Fruit fly (Drosophila melanogaster): ENCODE results near the gene Srp72.

The Srp72 gene

dm6 chr3R:20573326-20573725 lies 15.2 kb upstream of the Srp72 start (continued):
- no peak for TF ChIP-seq abd-A (tag; optimal IDR thresholded peaks at IDR 0.05)
- peak; percentile 25; the same call in 1 of the 2 replicates for TF ChIP-seq CG32532 (GFP tag; IDR thresholded peaks at IDR 0.05)
- peak; percentile 33 for TF ChIP-seq CG7839 (tag; optimal IDR thresholded peaks at IDR 0.05)
- TF ChIP-seq twi (tag; optimal IDR thresholded peaks at IDR 0.05), result peak; percentile 16
- TF ChIP-seq CG7556 (GFP tag; optimal IDR thresholded peaks at IDR 0.05), result peak; percentile 29
- peak; percentile 76 for TF ChIP-seq sens (GFP tag)
- no peak for TF ChIP-seq GATAe (GFP tag; conservative IDR thresholded peaks at IDR 0.05)
- TF ChIP-seq sc (optimal IDR thresholded peaks at IDR 0.05), result no peak
- no peak for TF ChIP-seq sc (GFP tag; optimal IDR thresholded peaks at IDR 0.05)
- no peak for TF ChIP-seq CG14050 (GFP tag; IDR thresholded peaks at IDR 0.05)
- peak; percentile 11 for TF ChIP-seq CG11504 (tag; optimal IDR thresholded peaks at IDR 0.05)
- TF ChIP-seq Med (GFP tag), result peak; percentile 42
- TF ChIP-seq CG10147 (GFP tag; optimal IDR thresholded peaks at IDR 0.05), result peak; percentile 22
- peak; percentile 5 for TF ChIP-seq CG17829 (tag; optimal IDR thresholded peaks at IDR 0.05)
- TF ChIP-seq CG6813 (GFP tag; optimal IDR thresholded peaks at IDR 0.05), result no peak
- TF ChIP-seq ci (GFP tag; IDR thresholded peaks at IDR 0.05), result no peak
- no peak for TF ChIP-seq MTF-1 (GFP tag; optimal IDR thresholded peaks at IDR 0.05; ENCODE audit: borderline replicate concordance)
- peak; percentile 27 for TF ChIP-seq dmrt99B (tag; optimal IDR thresholded peaks at IDR 0.05)
- peak; percentile 11 for TF ChIP-seq Meics (GFP tag; optimal IDR thresholded peaks at IDR 0.05)
- TF ChIP-seq Taf1 (GFP tag; IDR thresholded peaks at IDR 0.05), result no peak
- TF ChIP-seq BEAF-32 (GFP tag; optimal IDR thresholded peaks at IDR 0.05), result no peak
- no peak for TF ChIP-seq CG8089 (GFP tag; optimal IDR thresholded peaks at IDR 0.05)
- peak; percentile 27; the same call in 1 of the 2 replicates for TF ChIP-seq lmd (GFP tag; IDR thresholded peaks at IDR 0.05)
- TF ChIP-seq Sry-δ (GFP tag; optimal IDR thresholded peaks at IDR 0.05), result no peak
- TF ChIP-seq grn (GFP tag; optimal IDR thresholded peaks at IDR 0.05), result no peak
- TF ChIP-seq CG4820 (GFP tag; optimal IDR thresholded peaks at IDR 0.05), result no peak
- TF ChIP-seq prd (optimal IDR thresholded peaks at IDR 0.05), result no peak
- peak; percentile 36; the same call in 2 of the 3 replicates for TF ChIP-seq prd (GFP tag; IDR thresholded peaks at IDR 0.05)
- no peak for TF ChIP-seq CG7745 (tag; optimal IDR thresholded peaks at IDR 0.05)
- no peak for TF ChIP-seq CG4282 (GFP tag; optimal IDR thresholded peaks at IDR 0.05)
- no peak for TF ChIP-seq E2f1 (GFP tag; IDR thresholded peaks at IDR 0.05)
- TF ChIP-seq CG7786 (GFP tag; optimal IDR thresholded peaks at IDR 0.05), result no peak
- TF ChIP-seq eyg (GFP tag; optimal IDR thresholded peaks at IDR 0.05), result no peak
- no peak for TF ChIP-seq CG10565 (GFP tag; optimal IDR thresholded peaks at IDR 0.05)
- no peak for TF ChIP-seq CG9609 (GFP tag; optimal IDR thresholded peaks at IDR 0.05)
- no peak for TF ChIP-seq kni (GFP tag; optimal IDR thresholded peaks at IDR 0.05)
- TF ChIP-seq CG18262 (tag; optimal IDR thresholded peaks at IDR 0.05), result peak; percentile 30
- TF ChIP-seq Oli (tag; optimal IDR thresholded peaks at IDR 0.05), result peak; percentile 18
- TF ChIP-seq CG30403 (GFP tag; optimal IDR thresholded peaks at IDR 0.05), result peak; percentile 25
- TF ChIP-seq CG12391 (tag; optimal IDR thresholded peaks at IDR 0.05), result peak; percentile 25
- TF ChIP-seq CG8765 (GFP tag; IDR thresholded peaks at IDR 0.05), result no peak
- no peak for TF ChIP-seq salm (tag; optimal IDR thresholded peaks at IDR 0.05)
- TF ChIP-seq CoRest (tag; optimal IDR thresholded peaks at IDR 0.05), result peak; percentile 59
- TF ChIP-seq hb (GFP tag; IDR thresholded peaks at IDR 0.05; ENCODE audit: partially characterized antibody), result no peak
- TF ChIP-seq Eip74EF (GFP tag; optimal IDR thresholded peaks at IDR 0.05), result peak in 1 of 2 experiments; percentile 12
- peak; percentile 7 for TF ChIP-seq CG10209 (GFP tag; optimal IDR thresholded peaks at IDR 0.05)
- TF ChIP-seq pnt (GFP tag; optimal IDR thresholded peaks at IDR 0.05), result no peak
- no peak for TF ChIP-seq CG11695 (GFP tag; IDR thresholded peaks at IDR 0.05)
- peak; percentile 14 for TF ChIP-seq Sox102F (GFP tag; optimal IDR thresholded peaks at IDR 0.05)
- peak; percentile 37 for TF ChIP-seq Ssrp (tag; optimal IDR thresholded peaks at IDR 0.05)
- TF ChIP-seq zen (tag; optimal IDR thresholded peaks at IDR 0.05), result peak; percentile 6
